Worm (Caenorhabditis elegans): ENCODE measurements around the gene F32H5.1.

F32H5.1 gene

DNA sequence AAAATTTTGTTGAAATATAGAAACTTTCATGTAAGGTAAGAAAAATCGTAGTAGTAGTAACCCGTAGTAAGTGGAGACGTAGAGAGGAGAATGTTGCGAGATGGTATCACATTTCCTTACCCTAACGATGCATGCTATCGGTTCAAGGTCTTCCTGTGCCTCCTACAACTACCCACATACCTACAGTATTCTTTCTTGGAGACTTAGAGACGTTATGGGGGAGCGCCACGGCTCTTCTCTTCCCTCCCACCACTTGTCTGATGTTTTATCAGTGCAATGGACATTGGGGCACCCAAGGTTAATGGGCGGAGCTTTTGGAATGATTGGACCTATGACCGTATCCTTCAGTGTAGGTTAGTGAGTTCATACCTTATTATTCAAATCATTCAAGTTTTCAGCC, 33.1 kb upstream of the F32H5.1 start (continued):
- TF ChIP-seq mxl-1 (tag; optimal IDR thresholded peaks at IDR 0.05) (no peak), athp-1 (tag; optimal IDR thresholded peaks at IDR 0.05) (no peak), chd-7 (tag; optimal IDR thresholded peaks at IDR 0.05) (no peak), B0336.3 (GFP tag; IDR thresholded peaks at IDR 0.05) (no peak)

DNA sequence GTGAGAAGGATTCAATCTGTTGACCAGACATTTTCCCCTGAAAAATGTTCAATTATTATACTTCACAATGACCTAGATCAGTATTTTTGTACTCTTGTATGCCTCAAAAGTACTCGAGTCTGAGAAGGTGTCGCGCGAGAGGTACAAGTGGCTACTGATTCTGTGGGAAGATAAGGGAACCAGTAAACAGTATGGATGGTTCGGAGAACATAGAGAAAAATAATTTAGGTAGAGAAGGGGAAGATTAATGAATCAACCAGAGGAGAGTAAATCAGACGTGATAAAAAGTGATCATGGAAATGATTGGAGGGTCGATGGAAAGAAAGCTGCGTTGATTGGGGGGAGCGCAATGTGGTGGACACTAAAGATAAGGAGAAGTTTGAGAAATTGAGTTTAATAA, 31.6 kb upstream of the F32H5.1 start:
- TF ChIP-seq akir-1 (GFP tag; optimal IDR thresholded peaks at IDR 0.05) (no peak), athp-1 (tag; optimal IDR thresholded peaks at IDR 0.05) (no peak), Y53G8AR.9 (GFP tag; conservative IDR thresholded peaks at IDR 0.05) (no peak)

DNA sequence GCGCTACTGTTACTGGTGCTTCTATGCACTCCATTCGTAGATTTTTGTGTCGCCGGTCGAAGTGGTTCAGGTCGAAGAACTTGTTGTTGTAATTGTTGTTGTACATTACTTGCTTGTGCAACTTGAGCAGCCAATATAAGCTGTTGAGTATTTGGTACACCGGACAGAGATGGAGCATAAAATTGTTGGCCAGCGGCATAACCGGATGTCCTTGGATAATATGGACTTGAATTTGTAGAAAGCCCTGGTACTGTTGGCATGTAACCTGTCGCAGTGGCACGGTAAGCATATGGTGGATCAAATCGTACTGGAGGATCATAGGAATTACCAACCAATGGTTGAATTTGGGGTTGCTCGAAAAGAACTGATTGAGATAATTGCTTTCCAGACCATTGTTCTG, 31.1 kb upstream of the F32H5.1 start:
- no peak for TF ChIP-seq lsy-27 (tag; optimal IDR thresholded peaks at IDR 0.05; ENCODE audit: borderline replicate concordance, insufficient read depth)
- no peak for TF ChIP-seq bed-1 (GFP tag; IDR thresholded peaks at IDR 0.05)
- TF ChIP-seq egl-44 (GFP tag; IDR thresholded peaks at IDR 0.05), result no peak
- TF ChIP-seq attf-3 (GFP tag; conservative IDR thresholded peaks at IDR 0.05), result no peak
- no peak for TF ChIP-seq unc-130 (GFP tag; optimal IDR thresholded peaks at IDR 0.05)

DNA sequence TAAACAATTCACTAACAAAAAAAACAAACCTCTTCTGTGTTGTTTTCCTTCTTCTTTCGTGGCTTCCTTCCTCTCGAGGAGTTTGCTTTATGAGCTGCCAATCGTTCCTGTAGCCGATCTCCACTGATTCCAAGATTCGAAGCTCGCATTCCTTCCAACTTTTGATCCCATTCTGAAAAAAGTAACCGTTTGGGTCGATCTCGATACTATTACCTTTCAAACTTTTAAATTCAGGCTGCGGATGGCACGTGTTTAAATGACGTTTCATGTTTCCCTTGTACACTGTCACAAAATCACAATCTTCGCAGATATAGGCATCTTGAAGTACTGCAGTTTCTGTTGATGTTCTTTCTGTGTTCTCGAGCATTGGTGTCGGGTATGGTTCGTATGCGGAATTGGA, 29.6 kb upstream of the F32H5.1 start:
- TF ChIP-seq attf-5 (GFP tag; optimal IDR thresholded peaks at IDR 0.05) (no peak), lin-26 (GFP tag; IDR thresholded peaks at IDR 0.05) (no peak), egl-44 (GFP tag; IDR thresholded peaks at IDR 0.05) (no peak), lsl-1 (GFP tag; optimal IDR thresholded peaks at IDR 0.05) (no peak), lin-54 (GFP tag; optimal IDR thresholded peaks at IDR 0.05) (no peak), hsf-1 (GFP tag; IDR thresholded peaks at IDR 0.05) (no peak)

DNA sequence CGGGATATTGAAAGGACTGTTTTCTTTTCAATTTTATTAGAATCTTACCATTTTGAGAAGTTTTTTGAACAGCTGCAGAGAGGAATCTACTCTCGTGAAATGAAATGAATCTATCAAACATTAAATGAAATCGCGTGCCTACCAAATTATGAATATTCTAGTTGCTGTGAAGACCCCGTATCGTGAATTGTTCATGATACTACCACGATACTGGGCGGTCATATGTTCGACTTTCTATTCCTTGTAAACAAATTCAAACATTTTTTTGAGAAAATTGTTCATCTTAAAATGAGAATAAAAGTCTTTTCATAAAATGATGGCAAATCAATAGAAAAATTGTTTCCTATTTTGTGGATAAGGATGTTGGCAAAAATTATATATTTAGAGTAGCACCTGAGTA, 28.0 kb upstream of the F32H5.1 start, which contains the start of gene gcy-34:
gcy-34 (minus strand) TSS at position 101 of the 400 bp plus-strand sequence.
- no peak for TF ChIP-seq Y53F4B.3 (GFP tag; IDR thresholded peaks at IDR 0.05)
- no peak for TF ChIP-seq ztf-25 (GFP tag; IDR thresholded peaks at IDR 0.05)
- TF ChIP-seq somi-1 (GFP tag; optimal IDR thresholded peaks at IDR 0.05), result no peak

DNA sequence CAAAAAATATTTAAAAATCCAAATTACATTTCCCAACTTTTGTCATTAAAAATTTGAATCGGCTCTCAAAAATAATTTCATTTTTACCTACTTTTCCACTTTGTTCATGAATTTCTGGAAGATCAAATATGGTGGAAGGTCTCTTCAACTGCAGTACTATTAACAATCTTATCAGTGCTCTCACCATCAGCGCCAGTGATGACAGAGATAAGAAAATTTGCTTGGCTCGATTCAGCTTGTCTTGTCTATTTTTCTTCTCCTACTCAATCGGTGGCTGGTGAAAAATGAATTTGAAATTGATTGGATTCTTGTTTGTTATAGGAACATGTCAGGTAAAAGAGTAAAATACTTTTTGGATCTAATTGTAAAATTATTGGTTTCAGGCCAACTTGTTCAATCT, 23.1 kb upstream of the F32H5.1 start, which contains the start of gene cpz-2:
cpz-2 (plus strand) TSS at position 210 of the 400 bp plus-strand sequence.
- TF ChIP-seq pha-4 (tag; optimal IDR thresholded peaks at IDR 0.05) (no peak), Y56A3A.18 (GFP tag; IDR thresholded peaks at IDR 0.05) (no peak), rcor-1 (GFP tag; IDR thresholded peaks at IDR 0.05) (no peak), nhr-27 (tag; optimal IDR thresholded peaks at IDR 0.05) (no peak), F22D6.2 (tag; optimal IDR thresholded peaks at IDR 0.05) (no peak), nhr-80 (tag; optimal IDR thresholded peaks at IDR 0.05) (peak; percentile 74), hsf-1 (GFP tag; IDR thresholded peaks at IDR 0.05) (no peak), B0261.1 (tag; optimal IDR thresholded peaks at IDR 0.05) (no peak), bed-1 (GFP tag; IDR thresholded peaks at IDR 0.05) (no peak)

DNA sequence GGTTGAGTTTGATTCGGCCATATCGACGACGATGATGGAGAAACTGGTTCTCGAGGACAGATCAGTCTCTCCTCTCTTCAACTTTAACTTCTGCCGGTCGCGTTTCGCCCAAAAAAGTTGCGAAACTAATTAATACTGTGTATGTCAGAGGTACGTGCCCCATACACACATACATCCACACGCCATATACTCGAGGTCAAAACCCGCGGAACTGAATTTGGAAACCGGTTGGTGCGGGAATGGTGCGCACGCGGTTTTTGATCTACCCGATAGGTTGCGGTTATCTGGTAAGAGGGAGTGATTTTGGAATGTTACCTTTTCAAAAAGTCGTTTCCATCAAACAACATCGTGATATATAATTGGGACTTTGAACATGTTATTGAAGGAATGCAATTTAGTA, 22.3 kb upstream of the F32H5.1 start, which contains the start of gene ifbp-1:
ifbp-1 (minus strand) TSS at position 85 of the 400 bp plus-strand sequence.
- TF ChIP-seq K11D2.4 (GFP tag; IDR thresholded peaks at IDR 0.05) (0 out of 2 replicates have a peak, but pooled peaks have one; percentile 66), hlh-12 (tag; optimal IDR thresholded peaks at IDR 0.05) (no peak), Y53G8AR.9 (GFP tag; conservative IDR thresholded peaks at IDR 0.05) (no peak), ztf-6 (GFP tag; IDR thresholded peaks at IDR 0.05) (no peak), ceh-27 (GFP tag; optimal IDR thresholded peaks at IDR 0.05) (peak; percentile 9), F55B11.4 (tag; optimal IDR thresholded peaks at IDR 0.05; ENCODE audit: borderline replicate concordance, insufficient read depth) (no peak), T07F8.4 (tag; optimal IDR thresholded peaks at IDR 0.05) (no peak), nhr-27 (tag; optimal IDR thresholded peaks at IDR 0.05) (no peak), Y79H2A.3 (GFP tag; conservative IDR thresholded peaks at IDR 0.05) (no peak), somi-1 (GFP tag; optimal IDR thresholded peaks at IDR 0.05) (peak; percentile 42), F49E8.2 (tag; optimal IDR thresholded peaks at IDR 0.05; ENCODE audit: insufficient read depth) (no peak), gei-17 (GFP tag; optimal IDR thresholded peaks at IDR 0.05) (no peak), Y95B8A.8 (GFP tag; IDR thresholded peaks at IDR 0.05) (no peak), C06A6.2 (GFP tag; conservative IDR thresholded peaks at IDR 0.05) (no peak), lin-40 (tag; optimal IDR thresholded peaks at IDR 0.05) (peak; percentile 73), egl-44 (GFP tag; IDR thresholded peaks at IDR 0.05) (0 out of 2 replicates have a peak, but pooled peaks have one; percentile 15)
